Worm (Caenorhabditis elegans) whole organism, young adult: ENCODE measurements around the gene C06A6.2.

Source experiments
- B0019.2 ChIP-seq: fragments of 200-800 bp; sonication (Bioruptor generic); conservative IDR thresholded peaks from 2 replicates; pipeline ENCODE4 v1.3.6; 2022; ENCODE audit warnings: missing genetic modification reagents, missing genetic modification characterization, missing compliant biosample characterization
- B0261.1 ChIP-seq: sonication (generic microtip); optimal IDR thresholded peaks from 2 replicates; lab custom pipeline; 2016; ENCODE audit warnings: mild to moderate bottlenecking, missing genetic modification characterization, moderate library complexity, missing compliant biosample characterization
- F33H1.4 ChIP-seq: fragments of 200-800 bp; sonication (Bioruptor generic); IDR thresholded peaks from 2 replicates; pipeline ENCODE4 v1.3.6; 2022; ENCODE audit warnings: missing genetic modification reagents, missing genetic modification characterization, missing compliant biosample characterization
- F57C9.4 ChIP-seq: sonication (generic microtip); optimal IDR thresholded peaks from 2 replicates; lab custom pipeline; 2017; ENCODE audit warnings: mild to moderate bottlenecking, missing genetic modification characterization, missing compliant biosample characterization
- K12H6.12 ChIP-seq: fragments of 200-800 bp; sonication (Bioruptor generic); optimal IDR thresholded peaks from 2 replicates; lab custom pipeline; 2018; ENCODE audit warnings: mild to moderate bottlenecking, missing genetic modification characterization, missing compliant biosample characterization
- T26A5.8 ChIP-seq: sonication (generic microtip); optimal IDR thresholded peaks from 2 replicates; lab custom pipeline; 2016; ENCODE audit warnings: missing genetic modification characterization, missing compliant biosample characterization
- Y56A3A.18 ChIP-seq: fragments of 200-800 bp; sonication (Bioruptor generic); IDR thresholded peaks from 2 replicates; pipeline ENCODE4 v1.3.6; 2022; ENCODE audit warnings: missing genetic modification reagents, missing genetic modification characterization, missing compliant biosample characterization
- ZK185.1 ChIP-seq: sonication (generic microtip); optimal IDR thresholded peaks from 2 replicates; lab custom pipeline; 2016; ENCODE audit warnings: mild to moderate bottlenecking, missing genetic modification characterization, missing compliant biosample characterization; ENCODE audit not compliant: poor library complexity, severe bottlenecking
- aptf-2 ChIP-seq: fragments of 200-800 bp; sonication (Bioruptor generic); conservative IDR thresholded peaks from 2 replicates; pipeline ENCODE4 v1.3.6; 2022; ENCODE audit warnings: missing genetic modification reagents, missing genetic modification characterization, missing compliant biosample characterization
- athp-1 ChIP-seq: sonication (generic microtip); optimal IDR thresholded peaks from 2 replicates; lab custom pipeline; 2017; ENCODE audit warnings: mild to moderate bottlenecking, missing genetic modification characterization, missing compliant biosample characterization
- attf-3 ChIP-seq: fragments of 200-800 bp; sonication (Bioruptor generic); conservative IDR thresholded peaks from 2 replicates; pipeline ENCODE4 v1.3.6; 2022; ENCODE audit warnings: missing genetic modification reagents, missing genetic modification characterization, missing compliant biosample characterization
- attf-5 ChIP-seq: fragments of 200-800 bp; sonication (Bioruptor generic); optimal IDR thresholded peaks from 2 replicates; lab custom pipeline; 2018; ENCODE audit warnings: mild to moderate bottlenecking, missing genetic modification characterization, missing compliant biosample characterization
- bed-2 ChIP-seq: fragments of 200-800 bp; sonication (Bioruptor generic); IDR thresholded peaks from 2 replicates; pipeline ENCODE4 v1.3.6; 2022; ENCODE audit warnings: missing genetic modification reagents, missing genetic modification characterization, missing compliant biosample characterization
- cebp-1 ChIP-seq, 2 experiments: fragments of 200-800 bp in 1 of 2; sonication (Bioruptor generic) in 1 of 2; sonication (generic microtip) in 1 of 2; IDR thresholded peaks in 1 of 2; optimal IDR thresholded peaks in 1 of 2; 2 replicates each; pipeline versions ENCODE4 v1.3.6 to Lab custom; 2017 to 2022; ENCODE audit warnings: missing compliant biosample characterization in 2 of 2, missing genetic modification characterization in 2 of 2, mild to moderate bottlenecking in 1 of 2, missing genetic modification reagents in 1 of 2, moderate library complexity in 1 of 2
- ceh-100 ChIP-seq: fragments of 200-800 bp; sonication (Bioruptor generic); IDR thresholded peaks from 2 replicates; pipeline ENCODE4 v1.3.6; 2022; ENCODE audit warnings: missing genetic modification reagents, missing genetic modification characterization, missing compliant biosample characterization
- ceh-27 ChIP-seq: fragments of 200-800 bp; sonication (Bioruptor generic); optimal IDR thresholded peaks from 2 replicates; lab custom pipeline; 2018; ENCODE audit warnings: mild to moderate bottlenecking, missing genetic modification characterization, moderate library complexity, missing compliant biosample characterization
- ceh-40 ChIP-seq: fragments of 200-800 bp; sonication (Bioruptor generic); IDR thresholded peaks from 2 replicates; pipeline ENCODE4 v1.3.6; 2022; ENCODE audit warnings: missing genetic modification characterization, missing compliant biosample characterization
- ceh-58 ChIP-seq: fragments of 200-800 bp; sonication (Bioruptor generic); IDR thresholded peaks from 2 replicates; pipeline ENCODE4 v1.3.6; 2022; ENCODE audit warnings: missing genetic modification characterization, missing compliant biosample characterization
- efl-1 ChIP-seq: fragments of 150-350 bp; optimal IDR thresholded peaks from 2 replicates; lab custom pipeline; 2014; ENCODE audit warnings: missing biosample characterization, missing genetic modification reagents, missing genetic modification characterization
- egl-44 ChIP-seq: fragments of 200-800 bp; sonication (Bioruptor generic); IDR thresholded peaks from 2 replicates; pipeline ENCODE4 v1.3.6; 2022; ENCODE audit warnings: missing genetic modification reagents, missing genetic modification characterization, missing compliant biosample characterization
- him-1 ChIP-seq: sonication (generic microtip); optimal IDR thresholded peaks from 2 replicates; lab custom pipeline; 2016; ENCODE audit warnings: missing genotype, missing genetic modification reagents, missing genetic modification characterization, missing compliant biosample characterization
- hmg-1.2 ChIP-seq: fragments of 200-800 bp; sonication (Bioruptor generic); IDR thresholded peaks from 2 replicates; pipeline ENCODE4 v1.3.6; 2022; ENCODE audit warnings: missing genetic modification reagents, missing genetic modification characterization, missing compliant biosample characterization
- hmg-20 ChIP-seq: fragments of 200-800 bp; sonication (Bioruptor generic); IDR thresholded peaks from 2 replicates; pipeline ENCODE4 v1.3.6; 2022; ENCODE audit warnings: missing genetic modification reagents, missing genetic modification characterization, missing compliant biosample characterization
- let-526 ChIP-seq: fragments of 200-800 bp; sonication (Bioruptor generic); IDR thresholded peaks from 2 replicates; pipeline ENCODE4 v1.3.6; 2022; ENCODE audit warnings: missing genetic modification reagents, missing genetic modification characterization, missing compliant biosample characterization
- let-607 ChIP-seq, 2 experiments: fragments of 200-800 bp in 1 of 2; sonication (Bioruptor generic) in 1 of 2; sonication (generic microtip) in 1 of 2; optimal IDR thresholded peaks; 2 replicates each; lab custom pipeline; 2016 to 2018; ENCODE audit warnings: mild to moderate bottlenecking in 2 of 2, missing compliant biosample characterization in 2 of 2, missing genetic modification characterization in 2 of 2, moderate library complexity in 2 of 2, missing genotype in 1 of 2
- lin-26 ChIP-seq: fragments of 200-800 bp; sonication (Bioruptor generic); IDR thresholded peaks from 2 replicates; pipeline ENCODE4 v1.3.6; 2022; ENCODE audit warnings: missing genetic modification reagents, missing genetic modification characterization, missing compliant biosample characterization
- lin-35 ChIP-seq, 3 experiments: fragments of 150-350 bp in 2 of 3; sonication (generic microtip) in 1 of 3; optimal IDR thresholded peaks; 2 replicates each; lab custom pipeline; 2014 to 2018; ENCODE audit warnings: missing biosample characterization in 3 of 3, missing genetic modification characterization in 3 of 3, missing genetic modification reagents in 3 of 3
- lin-54 ChIP-seq: fragments of 200-800 bp; sonication (Bioruptor generic); optimal IDR thresholded peaks from 2 replicates; lab custom pipeline; 2018; ENCODE audit warnings: mild to moderate bottlenecking, missing genetic modification characterization, missing compliant biosample characterization
- lsl-1 ChIP-seq: fragments of 200-800 bp; sonication (Bioruptor generic); optimal IDR thresholded peaks from 2 replicates; lab custom pipeline; 2018; ENCODE audit warnings: mild to moderate bottlenecking, missing genetic modification characterization, moderate library complexity, missing compliant biosample characterization
- madf-3 ChIP-seq: fragments of 200-800 bp; sonication (Bioruptor generic); IDR thresholded peaks from 2 replicates; pipeline ENCODE4 v1.3.6; 2022; ENCODE audit warnings: missing genetic modification reagents, missing genetic modification characterization, missing compliant biosample characterization
- nhr-80 ChIP-seq: sonication (generic microtip); optimal IDR thresholded peaks from 2 replicates; lab custom pipeline; 2016; ENCODE audit warnings: missing genetic modification characterization, missing compliant biosample characterization
- pha-4 ChIP-seq: fragments of 150-350 bp; sonication (generic microtip); optimal IDR thresholded peaks from 2 replicates; lab custom pipeline; 2014; ENCODE audit warnings: missing biosample characterization, missing genetic modification reagents, missing genetic modification characterization
- snpc-4 ChIP-seq, 5 experiments: fragments of 150-350 bp in 1 of 5; sonication (generic microtip) in 4 of 5; optimal IDR thresholded peaks; 2 replicates each; lab custom pipeline; 2014 to 2018; ENCODE audit warnings: missing genetic modification characterization in 5 of 5, missing biosample characterization in 3 of 5, antibody characterized with exemption in 2 of 5, mild to moderate bottlenecking in 2 of 5, missing compliant biosample characterization in 2 of 5, missing genotype in 2 of 5, moderate library complexity in 2 of 5, missing genetic modification reagents in 1 of 5
- sptf-2 ChIP-seq: fragments of 200-800 bp; sonication (Bioruptor generic); optimal IDR thresholded peaks from 2 replicates; lab custom pipeline; 2018; ENCODE audit warnings: mild to moderate bottlenecking, missing genetic modification characterization, missing compliant biosample characterization
- tbp1 ChIP-seq: fragments of 200-800 bp; sonication (Bioruptor generic); optimal IDR thresholded peaks from 2 replicates; lab custom pipeline; 2018; ENCODE audit warnings: mild to moderate bottlenecking, missing genetic modification characterization, missing compliant biosample characterization
- unc-130 ChIP-seq: sonication (generic microtip); optimal IDR thresholded peaks from 2 replicates; lab custom pipeline; 2016; ENCODE audit warnings: missing genetic modification reagents, missing genetic modification characterization, missing compliant biosample characterization
- xnd-1 ChIP-seq: sonication (generic microtip); optimal IDR thresholded peaks from 2 replicates; lab custom pipeline; 2016; ENCODE audit warnings: missing genotype, missing genetic modification reagents, missing genetic modification characterization, missing compliant biosample characterization
- ztf-25 ChIP-seq: fragments of 200-800 bp; sonication (Bioruptor generic); IDR thresholded peaks from 2 replicates; pipeline ENCODE4 v1.3.6; 2022; ENCODE audit warnings: missing genetic modification reagents, missing genetic modification characterization, missing compliant biosample characterization

Gene C06A6.2

DNA sequence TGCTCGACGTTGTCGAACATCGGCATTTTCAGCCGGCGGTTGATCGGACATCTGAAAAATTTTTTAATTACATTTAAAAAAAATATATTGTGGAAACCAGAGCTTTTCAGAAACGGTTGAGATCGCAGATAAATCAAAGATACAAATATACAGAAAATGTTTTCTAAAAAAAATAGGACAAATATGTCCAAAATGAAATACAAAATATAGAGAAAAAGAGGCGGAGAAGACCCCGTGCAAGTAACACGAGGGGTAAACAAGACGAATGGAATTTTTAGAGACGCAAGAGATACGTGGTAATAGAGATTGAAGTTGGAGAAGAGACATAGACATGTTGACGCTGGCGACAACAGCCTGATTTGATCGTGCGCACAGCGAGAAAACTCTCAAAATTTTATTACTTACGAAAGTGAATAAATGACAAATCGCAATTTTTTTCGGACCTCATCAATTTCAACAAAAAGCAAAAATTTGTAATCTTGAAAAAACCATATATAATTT, 30.7 kb upstream of the C06A6.2 start, which contains the start of gene cdgs-1:
Gene cdgs-1 (minus strand): TSS at position 51 of the 501 bp plus-strand sequence.
- TF ChIP-seq F57C9.4 (tag; lab: Kevin White, UChicago) = no peak
- TF ChIP-seq ceh-100 (GFP tag; lab: Robert Waterston, UW) = no peak
- no peak for TF ChIP-seq snpc-4 (GFP tag; optimal IDR thresholded peaks at IDR 0.05; lab: Kevin White, UChicago)
- TF ChIP-seq snpc-4 (tag; optimal IDR thresholded peaks at IDR 0.05; lab: Kevin White, UChicago) = peak in 1 of 4 experiments; percentile 17
- TF ChIP-seq attf-5 (GFP tag; lab: Kevin White, UChicago) = peak; percentile 51
- peak; percentile 29 for TF ChIP-seq tbp1 (GFP tag; lab: Kevin White, UChicago)
- peak; percentile 87; the same call in 1 of the 2 replicates for TF ChIP-seq hmg-1.2
- TF ChIP-seq pha-4 (tag; lab: Kevin White, UChicago) = no peak
- peak; percentile 4 for TF ChIP-seq K12H6.12
- no peak for TF ChIP-seq ztf-25 (GFP tag; lab: Robert Waterston, UW)
- peak; percentile 18 for TF ChIP-seq nhr-80 (tag; lab: Kevin White, UChicago)
- TF ChIP-seq cebp-1 (GFP tag; IDR thresholded peaks at IDR 0.05; lab: Robert Waterston, UW) = no peak
- peak; percentile 60 for TF ChIP-seq cebp-1 (tag; optimal IDR thresholded peaks at IDR 0.05; lab: Kevin White, UChicago)

DNA sequence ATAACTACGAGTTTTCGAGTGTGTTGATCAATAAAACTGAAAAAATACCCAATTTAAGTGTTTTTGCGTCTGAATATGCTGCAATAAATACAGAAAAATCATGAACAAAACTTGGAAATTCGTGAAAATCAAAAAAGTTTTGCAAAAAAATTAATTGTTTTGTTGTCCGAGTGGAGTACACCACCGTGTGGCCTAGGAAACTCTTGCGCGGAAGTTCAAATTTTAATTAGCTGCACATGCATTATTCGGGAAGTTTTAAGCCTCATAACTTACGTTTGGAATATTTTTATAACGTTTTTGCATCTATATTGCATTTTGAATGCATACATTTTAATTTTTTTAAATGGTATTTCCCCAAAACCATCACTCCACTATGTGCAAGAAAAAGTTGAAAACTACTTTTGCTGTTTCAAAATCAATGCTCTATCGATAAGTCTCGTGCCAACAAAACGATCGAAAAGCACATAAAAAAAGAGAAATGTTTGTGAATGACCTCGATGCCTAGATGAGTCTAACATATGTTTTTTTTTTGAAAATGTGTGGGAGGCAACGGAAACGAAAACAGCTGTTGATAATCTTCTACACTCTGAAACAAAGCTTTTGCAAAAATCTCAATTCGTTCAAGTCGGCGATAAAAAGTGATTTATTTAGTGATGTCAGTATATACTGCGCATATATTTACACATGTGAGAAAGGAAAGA, 29.9 kb upstream of the C06A6.2 start:
- no peak for TF ChIP-seq F57C9.4 (tag; lab: Kevin White, UChicago)
- peak; percentile 59 for TF ChIP-seq efl-1 (GFP tag; lab: Kevin White, UChicago)
- no peak for TF ChIP-seq snpc-4 (GFP tag; optimal IDR thresholded peaks at IDR 0.05; lab: Kevin White, UChicago)
- peak in 1 of 4 experiments; percentile 3 for TF ChIP-seq snpc-4 (tag; optimal IDR thresholded peaks at IDR 0.05; lab: Kevin White, UChicago)
- TF ChIP-seq attf-3 (GFP tag; lab: Robert Waterston, UW) = no peak
- TF ChIP-seq ceh-40 = no peak
- peak; percentile 41 for TF ChIP-seq ZK185.1 (tag; lab: Kevin White, UChicago)
- TF ChIP-seq Y56A3A.18 (GFP tag; lab: Robert Waterston, UW) = no peak
- TF ChIP-seq lsl-1 (GFP tag; lab: Kevin White, UChicago) = peak; percentile 39
- TF ChIP-seq aptf-2 (GFP tag; lab: Robert Waterston, UW) = 0 out of 2 replicates have a peak, but pooled peaks have one; percentile 9
- TF ChIP-seq unc-130 = peak; percentile 17
- 0 out of 2 replicates have a peak, but pooled peaks have one; percentile 50 for TF ChIP-seq bed-2 (GFP tag; lab: Robert Waterston, UW)
- TF ChIP-seq let-607 (tag; optimal IDR thresholded peaks at IDR 0.05; lab: Kevin White, UChicago) = peak in 1 of 2 experiments; percentile 5
- no peak for TF ChIP-seq ceh-27
- peak; percentile 40; the same call in 1 of the 2 replicates for TF ChIP-seq hmg-20 (GFP tag; lab: Robert Waterston, UW)
- TF ChIP-seq athp-1 (tag; lab: Kevin White, UChicago) = no peak
- no peak for TF ChIP-seq B0019.2 (GFP tag; lab: Robert Waterston, UW)
- TF ChIP-seq pha-4 (tag; lab: Kevin White, UChicago) = no peak
- no peak for TF ChIP-seq T26A5.8
- peak; percentile 34; the same call in 1 of the 2 replicates for TF ChIP-seq F33H1.4
- peak; percentile 26 for TF ChIP-seq xnd-1 (tag; lab: Kevin White, UChicago)
- TF ChIP-seq madf-3 (GFP tag; lab: Robert Waterston, UW) = 0 out of 2 replicates have a peak, but pooled peaks have one; percentile 2
- no peak for TF ChIP-seq egl-44 (GFP tag; lab: Robert Waterston, UW)
- peak in 1 of 3 experiments; percentile 13 for TF ChIP-seq lin-35 (GFP tag; optimal IDR thresholded peaks at IDR 0.05; lab: Kevin White, UChicago)
- TF ChIP-seq B0261.1 (tag; lab: Kevin White, UChicago) = no peak
- 0 out of 2 replicates have a peak, but pooled peaks have one; percentile 46 for TF ChIP-seq let-526 (GFP tag; lab: Robert Waterston, UW)
- no peak for TF ChIP-seq sptf-2 (GFP tag; lab: Kevin White, UChicago)
- peak; percentile 36 for TF ChIP-seq him-1
- no peak for TF ChIP-seq ceh-58 (GFP tag; lab: Robert Waterston, UW)
- TF ChIP-seq lin-26 (GFP tag; lab: Robert Waterston, UW) = no peak
- peak; percentile 89 for TF ChIP-seq lin-54
